Worm (Caenorhabditis elegans): ENCODE measurements around the gene clec-1.
A peak's percentile ranks its signal among the peaks of the same experiment; 100 is the strongest.

The clec-1 gene

DNA sequence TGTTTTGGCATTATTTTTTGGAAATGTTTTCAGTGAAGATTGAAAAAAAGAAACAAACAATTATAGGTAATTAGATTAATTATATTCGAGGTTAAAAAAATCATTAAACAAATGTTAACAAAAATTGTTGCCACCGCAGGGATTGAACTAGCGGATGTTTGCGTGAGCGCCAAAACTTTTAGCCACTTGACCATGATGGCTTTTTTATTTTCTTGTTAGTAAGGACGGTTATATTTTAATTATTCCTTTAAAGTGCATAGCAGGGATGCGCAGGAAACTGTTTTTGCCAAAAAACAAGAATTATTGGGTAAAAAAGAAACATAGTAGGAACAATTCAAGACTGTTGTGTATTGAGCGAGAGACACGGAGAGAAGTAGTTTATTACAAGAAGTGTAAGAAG is 32.6 kb upstream of the clec-1 start (continued):
- peak; percentile 70; the same call in 1 of the 2 replicates for TF ChIP-seq ztf-6 (GFP tag; IDR thresholded peaks at IDR 0.05)
- TF ChIP-seq die-1 (tag; optimal IDR thresholded peaks at IDR 0.05) = peak; percentile 82
- TF ChIP-seq hlh-12 (tag; optimal IDR thresholded peaks at IDR 0.05) = no peak
- TF ChIP-seq snpc-3.4 (tag; optimal IDR thresholded peaks at IDR 0.05) = peak; percentile 73
- TF ChIP-seq ztf-18 (tag; optimal IDR thresholded peaks at IDR 0.05) = peak; percentile 56
- TF ChIP-seq cebp-1 (GFP tag; IDR thresholded peaks at IDR 0.05) = 0 out of 2 replicates have a peak, but pooled peaks have one; percentile 18
- TF ChIP-seq cebp-1 (tag; optimal IDR thresholded peaks at IDR 0.05) = no peak
- no peak for TF ChIP-seq unc-62 (GFP tag; optimal IDR thresholded peaks at IDR 0.05)
- TF ChIP-seq hlh-26 (GFP tag; conservative IDR thresholded peaks at IDR 0.05) = no peak
- TF ChIP-seq let-607 (tag; optimal IDR thresholded peaks at IDR 0.05) = peak in 1 of 2 experiments; percentile 54
- 0 out of 2 replicates have a peak, but pooled peaks have one; percentile 26 for TF ChIP-seq dox-1 (GFP tag; IDR thresholded peaks at IDR 0.05)
- TF ChIP-seq dpff-1 (tag; optimal IDR thresholded peaks at IDR 0.05) = peak; percentile 56
- TF ChIP-seq Y53F4B.3 (GFP tag; IDR thresholded peaks at IDR 0.05) = peak; percentile 24; the same call in 1 of the 2 replicates
- TF ChIP-seq F49E8.2 (tag; optimal IDR thresholded peaks at IDR 0.05; ENCODE audit: insufficient read depth) = peak; percentile 72
- no peak for TF ChIP-seq lag-1 (GFP tag; IDR thresholded peaks at IDR 0.05)
- peak; percentile 63 for TF ChIP-seq F33H1.4 (GFP tag; IDR thresholded peaks at IDR 0.05)
- no peak for TF ChIP-seq ztf-3 (GFP tag; optimal IDR thresholded peaks at IDR 0.05)
- TF ChIP-seq madf-8 (GFP tag; conservative IDR thresholded peaks at IDR 0.05) = no peak; the same call in 1 of the 2 replicates
- TF ChIP-seq F37B4.10 (GFP tag; IDR thresholded peaks at IDR 0.05) = no peak
- TF ChIP-seq akir-1 (GFP tag; optimal IDR thresholded peaks at IDR 0.05) = no peak
- TF ChIP-seq sea-2 (GFP tag; IDR thresholded peaks at IDR 0.05) = no peak
- TF ChIP-seq ceh-27 (GFP tag; optimal IDR thresholded peaks at IDR 0.05) = no peak
- TF ChIP-seq madf-10 (tag; optimal IDR thresholded peaks at IDR 0.05) = peak; percentile 38
- TF ChIP-seq T26A5.8 (tag; optimal IDR thresholded peaks at IDR 0.05) = peak; percentile 84
- no peak for TF ChIP-seq C17E4.6 (GFP tag; IDR thresholded peaks at IDR 0.05)
- peak; percentile 58 for TF ChIP-seq ceh-100 (GFP tag; IDR thresholded peaks at IDR 0.05)
- peak; percentile 61 for TF ChIP-seq lsl-1 (GFP tag; optimal IDR thresholded peaks at IDR 0.05)
- TF ChIP-seq F57A8.1 (GFP tag; optimal IDR thresholded peaks at IDR 0.05) = no peak
- peak; percentile 87 for TF ChIP-seq B0336.3 (GFP tag; IDR thresholded peaks at IDR 0.05)
- TF ChIP-seq snpc-4 (GFP tag; optimal IDR thresholded peaks at IDR 0.05) = peak; percentile 59
- TF ChIP-seq snpc-4 (tag; optimal IDR thresholded peaks at IDR 0.05) = peak in 1 of 4 experiments; percentile 56
- peak; percentile 79 for TF ChIP-seq him-1 (tag; optimal IDR thresholded peaks at IDR 0.05)
- peak; percentile 92 for TF ChIP-seq zim-3 (tag; optimal IDR thresholded peaks at IDR 0.05)
- TF ChIP-seq madf-3 (GFP tag; IDR thresholded peaks at IDR 0.05) = peak; percentile 74; the same call in 1 of the 2 replicates
- TF ChIP-seq tbp1 (GFP tag; optimal IDR thresholded peaks at IDR 0.05) = peak; percentile 91
- TF ChIP-seq chd-7 (tag; optimal IDR thresholded peaks at IDR 0.05) = peak; percentile 77
- 0 out of 2 replicates have a peak, but pooled peaks have one; percentile 82 for TF ChIP-seq nhr-120 (GFP tag; IDR thresholded peaks at IDR 0.05)
- TF ChIP-seq F52B5.7 (tag; optimal IDR thresholded peaks at IDR 0.05) = peak; percentile 79
- TF ChIP-seq B0035.1 (tag; optimal IDR thresholded peaks at IDR 0.05) = peak; percentile 57
- peak; percentile 69 for TF ChIP-seq ekl-4 (GFP tag; IDR thresholded peaks at IDR 0.05)
- TF ChIP-seq zfh-2 (GFP tag; conservative IDR thresholded peaks at IDR 0.05) = no peak
- no peak for TF ChIP-seq ets-4 (GFP tag; optimal IDR thresholded peaks at IDR 0.05)
- peak; percentile 22 for TF ChIP-seq nhr-179 (tag; optimal IDR thresholded peaks at IDR 0.05)
- TF ChIP-seq mxl-1 (tag; optimal IDR thresholded peaks at IDR 0.05) = peak; percentile 59
- peak; percentile 30 for TF ChIP-seq snpc-1.1 (tag; optimal IDR thresholded peaks at IDR 0.05; ENCODE audit: insufficient read depth)
- TF ChIP-seq attf-6 (GFP tag; IDR thresholded peaks at IDR 0.05) = peak; percentile 85
- peak; percentile 52 for TF ChIP-seq xnd-1 (tag; optimal IDR thresholded peaks at IDR 0.05)
- peak; percentile 36 for TF ChIP-seq T07F8.4 (tag; optimal IDR thresholded peaks at IDR 0.05)
- TF ChIP-seq madf-6 (GFP tag; IDR thresholded peaks at IDR 0.05) = peak; percentile 81

Data from whole organism, young adult.